Worm (Caenorhabditis elegans): Measurements from ENCODE around the gene Y59C2A.2.

DNA sequence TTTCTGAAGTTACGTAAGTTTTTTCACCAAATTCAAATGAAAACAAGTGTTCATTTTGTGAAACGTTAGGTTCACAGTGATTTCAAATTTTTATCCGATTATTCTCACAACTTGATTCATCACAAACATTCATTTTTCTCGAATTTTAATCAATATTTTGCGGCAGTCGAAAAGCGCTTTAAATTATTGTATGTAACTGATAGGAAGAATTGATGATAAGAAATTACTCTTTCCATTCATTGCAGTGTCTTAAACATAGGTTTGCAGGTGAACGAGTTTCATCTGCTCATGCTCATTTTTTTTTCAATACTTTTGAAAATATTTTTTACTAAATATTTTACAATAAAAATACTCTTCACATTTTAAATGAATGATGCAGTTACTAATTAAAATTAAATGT, 51.5 kb downstream of the Y59C2A.2 start:
- no peak for TF ChIP-seq fkh-10 (GFP tag; optimal IDR thresholded peaks at IDR 0.05)
- no peak for TF ChIP-seq nhr-85 (tag)
- no peak for TF ChIP-seq dsc-1 (tag; optimal IDR thresholded peaks at IDR 0.05)
- TF ChIP-seq sox-4 (tag; optimal IDR thresholded peaks at IDR 0.05) = no peak
- TF ChIP-seq unc-62 (GFP tag; optimal IDR thresholded peaks at IDR 0.05) = no peak

Data from whole organism, L1 larva.